Worm (Caenorhabditis elegans) whole organism, early embryonic: ENCODE data around the gene K02C4.3.

ENCODE experiments used
- B0310.2 ChIP-seq: sonication (generic microtip); optimal IDR thresholded peaks from 2 replicates; lab custom pipeline; 2016; ENCODE audit warnings: mild to moderate bottlenecking, missing genetic modification characterization, missing compliant biosample characterization
- aly-1 ChIP-seq: sonication (generic microtip); optimal IDR thresholded peaks from 2 replicates; lab custom pipeline; 2016; ENCODE audit warnings: missing genetic modification characterization, missing compliant biosample characterization
- ama-1 ChIP-seq: fragments of 150-350 bp; optimal IDR thresholded peaks from 2 replicates; lab custom pipeline; 2014
- tbx-11 ChIP-seq: fragments of 200-800 bp; sonication (Bioruptor generic); IDR thresholded peaks from 2 replicates; pipeline ENCODE4 v1.3.6; 2022; ENCODE audit warnings: missing genetic modification characterization, missing compliant biosample characterization

DNA sequence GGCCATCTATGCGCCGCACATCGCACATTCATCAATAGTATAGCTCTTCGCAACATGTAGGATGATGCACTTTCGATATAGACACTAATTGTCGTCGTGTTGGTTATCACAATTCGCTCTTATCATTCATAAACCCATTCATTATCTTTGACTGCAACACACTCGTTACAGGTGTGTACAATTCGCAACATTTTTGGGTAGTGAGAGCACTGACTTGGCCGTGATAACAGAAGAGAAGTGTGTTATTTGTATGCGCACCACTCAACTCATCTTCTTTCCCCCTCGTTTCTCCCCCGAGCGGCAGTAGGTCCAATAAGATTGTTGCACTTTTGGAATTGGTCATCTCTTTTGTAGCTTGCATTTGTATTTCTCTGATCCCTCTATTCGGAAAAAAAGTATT, 40.6 kb upstream of the K02C4.3 start:
- TF ChIP-seq ama-1 (lab: Kevin White, UChicago): no peak
- TF ChIP-seq tbx-11 (GFP tag; lab: Robert Waterston, UW): no peak
- no peak for TF ChIP-seq B0310.2 (tag; lab: Kevin White, UChicago)
- TF ChIP-seq aly-1 (tag; lab: Kevin White, UChicago): no peak
